Fruit fly (Drosophila melanogaster) Kc167 (cell line): ENCODE data around the gene Epg5.

ENCODE experiments used
- Myc ChIP-seq: fragments of >200 bp; optimal IDR thresholded peaks from 2 replicates; lab custom pipeline; 2017; ENCODE audit warnings: missing external identifiers
- Sin3A ChIP-seq: fragments of >200 bp; optimal IDR thresholded peaks from 2 replicates; lab custom pipeline; 2018; ENCODE audit warnings: missing external identifiers
- insv ChIP-seq: fragments of >200 bp; optimal IDR thresholded peaks from 3 replicates; lab custom pipeline; 2018; ENCODE audit warnings: missing external identifiers
- psq ChIP-seq: fragments of >200 bp; optimal IDR thresholded peaks from 2 replicates; lab custom pipeline; 2017; ENCODE audit warnings: missing external identifiers
- ttk ChIP-seq: sonication (Bioruptor generic); optimal IDR thresholded peaks from 2 replicates; lab custom pipeline; 2017; ENCODE audit warnings: missing external identifiers

dm6 chr3R:18749786-18750185 is 8.9 kb downstream of the Epg5 start:
- no peak for TF ChIP-seq insv (lab: Kevin White, UChicago)
- no peak for TF ChIP-seq Sin3A (lab: Kevin White, UChicago)
- TF ChIP-seq ttk, result no peak
- TF ChIP-seq psq (lab: Kevin White, UChicago), result no peak
- TF ChIP-seq Myc, result no peak
